Worm (Caenorhabditis elegans) whole organism, L3 larva: ENCODE measurements around the gene C54E4.1.

Source experiments
- R02D3.7 ChIP-seq: fragments of 150-350 bp; optimal IDR thresholded peaks from 2 replicates; lab custom pipeline; 2014; ENCODE audit warnings: missing biosample characterization, missing genetic modification characterization
- ceh-82 ChIP-seq: fragments of 150-350 bp; optimal IDR thresholded peaks from 2 replicates; lab custom pipeline; 2014; ENCODE audit warnings: missing biosample characterization, missing genetic modification characterization
- elt-2 ChIP-seq: sonication (generic microtip); optimal IDR thresholded peaks from 2 replicates; lab custom pipeline; 2016; ENCODE audit warnings: missing genetic modification reagents, mild to moderate bottlenecking, missing genetic modification characterization, missing compliant biosample characterization
- fos-1 ChIP-seq: fragments of 150-350 bp; optimal IDR thresholded peaks from 2 replicates; lab custom pipeline; 2014; ENCODE audit warnings: missing biosample characterization, missing genetic modification characterization
- hmg-11 ChIP-seq: sonication (generic microtip); optimal IDR thresholded peaks from 2 replicates; lab custom pipeline; 2016; ENCODE audit warnings: missing genetic modification characterization, missing compliant biosample characterization
- zag-1 ChIP-seq: fragments of 150-350 bp; optimal IDR thresholded peaks from 2 replicates; lab custom pipeline; 2014; ENCODE audit warnings: missing biosample characterization, missing genetic modification characterization

DNA sequence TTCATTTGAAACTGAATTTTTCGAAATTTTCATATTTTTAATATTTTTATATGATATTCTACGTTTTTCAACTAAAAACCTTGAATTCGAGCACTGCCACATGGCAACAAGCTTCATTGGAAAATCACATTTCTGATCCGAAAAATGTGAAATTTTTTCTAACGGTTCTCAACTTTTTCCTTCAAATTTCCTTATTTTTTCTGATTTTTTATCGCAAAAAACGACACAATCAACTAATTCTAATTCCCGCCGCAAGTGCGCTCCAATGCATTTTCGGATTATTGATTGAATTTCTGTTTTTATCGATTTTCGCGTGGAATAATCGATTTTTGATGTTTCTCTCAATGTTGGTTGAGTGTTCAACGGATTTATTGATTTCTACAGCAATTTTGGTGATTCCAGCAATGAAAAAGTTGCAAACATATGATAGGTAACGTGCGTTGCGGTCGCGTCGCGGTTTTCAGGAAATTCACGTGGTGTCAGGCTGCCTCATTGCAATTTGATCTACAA is 41.9 kb upstream of the C54E4.1 start, which contains the start of gene C23H5.12:
- no peak for TF ChIP-seq elt-2 (tag; lab: Kevin White, UChicago)
- no peak for TF ChIP-seq R02D3.7
- TF ChIP-seq zag-1 (tag; lab: Kevin White, UChicago) = no peak
- no peak for TF ChIP-seq ceh-82
- TF ChIP-seq fos-1 = no peak
- no peak for TF ChIP-seq hmg-11 (tag; lab: Kevin White, UChicago)
